Worm (Caenorhabditis elegans) whole organism, young adult: ENCODE measurements around the gene C54D10.4.

Source experiments
- F22D6.2 ChIP-seq: sonication (generic microtip); optimal IDR thresholded peaks from 2 replicates; lab custom pipeline; 2016; ENCODE audit warnings: mild to moderate bottlenecking, missing genetic modification characterization, missing compliant biosample characterization
- F39B2.1 ChIP-seq: fragments of 200-800 bp; sonication (Bioruptor generic); IDR thresholded peaks from 2 replicates; pipeline ENCODE4 v1.3.6; 2022; ENCODE audit warnings: missing genetic modification reagents, missing genetic modification characterization, missing compliant biosample characterization
- F49E8.2 ChIP-seq: sonication (generic microtip); optimal IDR thresholded peaks from 3 replicates; lab custom pipeline; 2017; ENCODE audit warnings: missing genetic modification characterization, mild to moderate bottlenecking, missing compliant biosample characterization, antibody characterized with exemption, moderate library complexity; ENCODE audit not compliant: insufficient read depth
- T07F8.4 ChIP-seq: sonication (generic microtip); optimal IDR thresholded peaks from 2 replicates; lab custom pipeline; 2016; ENCODE audit warnings: mild to moderate bottlenecking, missing genetic modification characterization, moderate library complexity, missing compliant biosample characterization
- Y79H2A.3 ChIP-seq: fragments of 200-800 bp; sonication (Bioruptor generic); conservative IDR thresholded peaks from 2 replicates; pipeline ENCODE4 v1.3.6; 2022; ENCODE audit warnings: missing genetic modification reagents, missing genetic modification characterization, missing compliant biosample characterization
- athp-1 ChIP-seq: sonication (generic microtip); optimal IDR thresholded peaks from 2 replicates; lab custom pipeline; 2017; ENCODE audit warnings: mild to moderate bottlenecking, missing genetic modification characterization, missing compliant biosample characterization
- attf-5 ChIP-seq: fragments of 200-800 bp; sonication (Bioruptor generic); optimal IDR thresholded peaks from 2 replicates; lab custom pipeline; 2018; ENCODE audit warnings: mild to moderate bottlenecking, missing genetic modification characterization, missing compliant biosample characterization
- cebp-1 ChIP-seq, 2 experiments: fragments of 200-800 bp in 1 of 2; sonication (Bioruptor generic) in 1 of 2; sonication (generic microtip) in 1 of 2; IDR thresholded peaks in 1 of 2; optimal IDR thresholded peaks in 1 of 2; 2 replicates each; pipeline versions ENCODE4 v1.3.6 to Lab custom; 2017 to 2022; ENCODE audit warnings: missing compliant biosample characterization in 2 of 2, missing genetic modification characterization in 2 of 2, mild to moderate bottlenecking in 1 of 2, missing genetic modification reagents in 1 of 2, moderate library complexity in 1 of 2
- ceh-58 ChIP-seq: fragments of 200-800 bp; sonication (Bioruptor generic); IDR thresholded peaks from 2 replicates; pipeline ENCODE4 v1.3.6; 2022; ENCODE audit warnings: missing genetic modification characterization, missing compliant biosample characterization
- chd-7 ChIP-seq: sonication (generic microtip); optimal IDR thresholded peaks from 2 replicates; lab custom pipeline; 2016; ENCODE audit warnings: mild to moderate bottlenecking, missing genetic modification characterization, moderate library complexity, missing compliant biosample characterization
- die-1 ChIP-seq: sonication (generic microtip); optimal IDR thresholded peaks from 2 replicates; lab custom pipeline; 2016; ENCODE audit warnings: missing genotype, mild to moderate bottlenecking, missing genetic modification characterization, missing compliant biosample characterization
- dpff-1 ChIP-seq: sonication (generic microtip); optimal IDR thresholded peaks from 2 replicates; lab custom pipeline; 2017; ENCODE audit warnings: mild to moderate bottlenecking, missing genetic modification characterization, missing compliant biosample characterization
- efl-1 ChIP-seq: fragments of 150-350 bp; optimal IDR thresholded peaks from 2 replicates; lab custom pipeline; 2014; ENCODE audit warnings: missing biosample characterization, missing genetic modification reagents, missing genetic modification characterization
- ekl-4 ChIP-seq: fragments of 200-800 bp; sonication (Bioruptor generic); IDR thresholded peaks from 2 replicates; pipeline ENCODE4 v1.3.6; 2022; ENCODE audit warnings: missing genetic modification reagents, missing genetic modification characterization, missing compliant biosample characterization
- hlh-26 ChIP-seq: fragments of 200-800 bp; sonication (Bioruptor generic); conservative IDR thresholded peaks from 2 replicates; pipeline ENCODE4 v1.3.6; 2022; ENCODE audit warnings: missing genetic modification reagents, missing genetic modification characterization, missing compliant biosample characterization
- hmg-1.2 ChIP-seq: fragments of 200-800 bp; sonication (Bioruptor generic); IDR thresholded peaks from 2 replicates; pipeline ENCODE4 v1.3.6; 2022; ENCODE audit warnings: missing genetic modification reagents, missing genetic modification characterization, missing compliant biosample characterization
- let-526 ChIP-seq: fragments of 200-800 bp; sonication (Bioruptor generic); IDR thresholded peaks from 2 replicates; pipeline ENCODE4 v1.3.6; 2022; ENCODE audit warnings: missing genetic modification reagents, missing genetic modification characterization, missing compliant biosample characterization
- lin-26 ChIP-seq: fragments of 200-800 bp; sonication (Bioruptor generic); IDR thresholded peaks from 2 replicates; pipeline ENCODE4 v1.3.6; 2022; ENCODE audit warnings: missing genetic modification reagents, missing genetic modification characterization, missing compliant biosample characterization
- lsy-27 ChIP-seq: sonication (generic microtip); optimal IDR thresholded peaks from 2 replicates; lab custom pipeline; 2017; ENCODE audit warnings: missing genetic modification characterization, mild to moderate bottlenecking, missing compliant biosample characterization, antibody characterized with exemption, missing genotype, borderline replicate concordance; ENCODE audit not compliant: insufficient read depth
- mel-28 ChIP-seq: sonication (generic microtip); optimal IDR thresholded peaks from 2 replicates; lab custom pipeline; 2016; ENCODE audit warnings: borderline replicate concordance, mild to moderate bottlenecking, missing genetic modification characterization, missing compliant biosample characterization
- mes-4 ChIP-seq: sonication (generic microtip); optimal IDR thresholded peaks from 2 replicates; lab custom pipeline; 2016; ENCODE audit warnings: missing genotype, missing genetic modification characterization, missing compliant biosample characterization
- nhr-179 ChIP-seq: sonication (generic microtip); optimal IDR thresholded peaks from 2 replicates; lab custom pipeline; 2016; ENCODE audit warnings: mild to moderate bottlenecking, missing genetic modification characterization, missing compliant biosample characterization
- nhr-27 ChIP-seq: fragments of 200-800 bp; sonication (Bioruptor generic); optimal IDR thresholded peaks from 2 replicates; lab custom pipeline; 2018; ENCODE audit warnings: mild to moderate bottlenecking, missing genetic modification characterization, moderate library complexity, missing compliant biosample characterization
- nhr-80 ChIP-seq: sonication (generic microtip); optimal IDR thresholded peaks from 2 replicates; lab custom pipeline; 2016; ENCODE audit warnings: missing genetic modification characterization, missing compliant biosample characterization
- sea-2 ChIP-seq: fragments of 200-800 bp; sonication (Bioruptor generic); IDR thresholded peaks from 2 replicates; pipeline ENCODE4 v1.3.6; 2022; ENCODE audit warnings: missing genetic modification characterization, missing compliant biosample characterization
- snpc-1.1 ChIP-seq: sonication (generic microtip); optimal IDR thresholded peaks from 2 replicates; lab custom pipeline; 2017; ENCODE audit warnings: missing genetic modification characterization, mild to moderate bottlenecking, missing compliant biosample characterization, antibody characterized with exemption, moderate library complexity, missing genotype, missing genetic modification reagents; ENCODE audit not compliant: insufficient read depth
- tlf-1 ChIP-seq: fragments of 200-800 bp; sonication (Bioruptor generic); optimal IDR thresholded peaks from 2 replicates; lab custom pipeline; 2018; ENCODE audit warnings: mild to moderate bottlenecking, missing genetic modification characterization, missing compliant biosample characterization
- unc-130 ChIP-seq: sonication (generic microtip); optimal IDR thresholded peaks from 2 replicates; lab custom pipeline; 2016; ENCODE audit warnings: missing genetic modification reagents, missing genetic modification characterization, missing compliant biosample characterization
- ztf-18 ChIP-seq: sonication (generic microtip); optimal IDR thresholded peaks from 2 replicates; lab custom pipeline; 2016; ENCODE audit warnings: missing genotype, mild to moderate bottlenecking, missing genetic modification characterization, missing compliant biosample characterization
- ztf-25 ChIP-seq: fragments of 200-800 bp; sonication (Bioruptor generic); IDR thresholded peaks from 2 replicates; pipeline ENCODE4 v1.3.6; 2022; ENCODE audit warnings: missing genetic modification reagents, missing genetic modification characterization, missing compliant biosample characterization
- ztf-3 ChIP-seq: fragments of 200-800 bp; sonication (Bioruptor generic); optimal IDR thresholded peaks from 2 replicates; lab custom pipeline; 2018; ENCODE audit warnings: mild to moderate bottlenecking, missing genetic modification characterization, missing compliant biosample characterization
- ztf-6 ChIP-seq: fragments of 200-800 bp; sonication (Bioruptor generic); IDR thresholded peaks from 2 replicates; pipeline ENCODE4 v1.3.6; 2022; ENCODE audit warnings: missing genetic modification reagents, missing genetic modification characterization, missing compliant biosample characterization

Gene C54D10.4

ce11 chrV:12413651-12414114 is 7.1 kb downstream of the C54D10.4 start, which contains the start of gene cdr-6:
Gene cdr-6, minus strand, starts transcription at chrV:12413701.
- TF ChIP-seq ceh-58: no peak
- peak; percentile 15 for TF ChIP-seq nhr-80
- TF ChIP-seq hmg-1.2 (GFP tag; lab: Robert Waterston, UW): peak; percentile 44; the same call in 1 of the 2 replicates
- no peak for TF ChIP-seq ztf-3
- no peak for TF ChIP-seq lsy-27 (tag; lab: Kevin White, UChicago)

ce11 chrV:12412321-12412720 is 8.4 kb downstream of the C54D10.4 start:
- TF ChIP-seq let-526 (GFP tag; lab: Robert Waterston, UW) (no peak), attf-5 (GFP tag; lab: Kevin White, UChicago) (no peak), chd-7 (tag; lab: Kevin White, UChicago) (no peak), T07F8.4 (tag; lab: Kevin White, UChicago) (no peak)
- TF ChIP-seq, all 124 proteins: peak for 0

ce11 chrV:12411909-12412308 is 8.8 kb downstream of the C54D10.4 start, which contains the start of gene cdr-7:
Gene cdr-7, minus strand, starts transcription at chrV:12412113.
- TF ChIP-seq F49E8.2 (tag; lab: Kevin White, UChicago): no peak
- no peak for TF ChIP-seq F39B2.1 (GFP tag; lab: Robert Waterston, UW)
- TF ChIP-seq ztf-25 (GFP tag; lab: Robert Waterston, UW): no peak
- TF ChIP-seq mel-28 (tag; lab: Kevin White, UChicago): no peak
- no peak for TF ChIP-seq lin-26
- TF ChIP-seq attf-5 (GFP tag; lab: Kevin White, UChicago): no peak
- TF ChIP-seq nhr-27 (tag; lab: Kevin White, UChicago): no peak
- no peak for TF ChIP-seq tlf-1 (GFP tag; lab: Kevin White, UChicago)
- TF ChIP-seq Y79H2A.3 (GFP tag; lab: Robert Waterston, UW): no peak
- TF ChIP-seq dpff-1: no peak
- no peak for TF ChIP-seq die-1 (tag; lab: Kevin White, UChicago)

- no peak for TF ChIP-seq unc-130
- no peak for TF ChIP-seq ztf-18 (tag; lab: Kevin White, UChicago)
- no peak for TF ChIP-seq athp-1
- no peak for TF ChIP-seq sea-2 (GFP tag; lab: Robert Waterston, UW)
- TF ChIP-seq nhr-179 (tag; lab: Kevin White, UChicago): no peak
- no peak for TF ChIP-seq attf-5 (GFP tag; lab: Kevin White, UChicago)
- no peak for TF ChIP-seq nhr-27 (tag; lab: Kevin White, UChicago)
- TF ChIP-seq hlh-26 (GFP tag; lab: Robert Waterston, UW): no peak
- no peak for TF ChIP-seq efl-1 (GFP tag; lab: Kevin White, UChicago)
- TF ChIP-seq mes-4: no peak
- TF ChIP-seq F22D6.2 (tag; lab: Kevin White, UChicago): no peak
These were observed 10.2 kb downstream of the C54D10.4 start, which contains the start of gene hrg-2 for ce11 chrV:12410416-12411001. Gene hrg-2, minus strand, starts transcription at chrV:12410513.

- peak; percentile 6 for TF ChIP-seq nhr-80
- no peak for TF ChIP-seq ztf-6 (GFP tag; lab: Robert Waterston, UW)
- TF ChIP-seq ekl-4 (GFP tag; lab: Robert Waterston, UW): no peak
- peak; percentile 39; the same call in 1 of the 2 replicates for TF ChIP-seq hmg-1.2 (GFP tag; lab: Robert Waterston, UW)
- TF ChIP-seq snpc-1.1 (tag; lab: Kevin White, UChicago): no peak
- no peak for TF ChIP-seq Y79H2A.3 (GFP tag; lab: Robert Waterston, UW)
- no peak for TF ChIP-seq cebp-1 (GFP tag; IDR thresholded peaks at IDR 0.05; lab: Robert Waterston, UW)
- TF ChIP-seq cebp-1 (tag; optimal IDR thresholded peaks at IDR 0.05; lab: Kevin White, UChicago): peak; percentile 83
These were observed 11.7 kb downstream of the C54D10.4 start for ce11 chrV:12408996-12409395.
